Fruit fly (Drosophila melanogaster) whole organism, embryonic: ENCODE results near the gene me31B.
A peak's percentile ranks its signal among the peaks of the same experiment; 100 is the strongest.

ENCODE experiments used
- Abd-B ChIP-seq: fragments of 200-800 bp; sonication (Bioruptor generic); optimal IDR thresholded peaks from 2 replicates; lab custom pipeline; 2018; ENCODE audit warnings: missing biosample characterization, mild to moderate bottlenecking, missing genetic modification characterization, moderate library complexity
- BtbVII ChIP-seq: fragments of 200-800 bp; sonication (Bioruptor generic); optimal IDR thresholded peaks from 3 replicates; lab custom pipeline; 2017; ENCODE audit warnings: missing biosample characterization, mild to moderate bottlenecking, missing genetic modification characterization
- C15 ChIP-seq: fragments of 200-800 bp; sonication (Bioruptor generic); IDR thresholded peaks from 3 replicates; pipeline ENCODE4 v1.3.6; 2022; ENCODE audit warnings: missing biosample characterization, missing genetic modification characterization
- CG10462 ChIP-seq: fragments of 200-800 bp; sonication (Bioruptor generic); optimal IDR thresholded peaks from 2 replicates; lab custom pipeline; 2016; ENCODE audit warnings: missing biosample characterization, missing genetic modification characterization
- CG10654 ChIP-seq: fragments of 200-800 bp; sonication (Bioruptor generic); optimal IDR thresholded peaks from 2 replicates; lab custom pipeline; 2016; ENCODE audit warnings: missing biosample characterization, missing genetic modification characterization
- CG11398 ChIP-seq: fragments of 200-800 bp; sonication (Bioruptor generic); optimal IDR thresholded peaks from 2 replicates; lab custom pipeline; 2016; ENCODE audit warnings: missing biosample characterization, missing genetic modification characterization
- CG12071 ChIP-seq: fragments of 200-800 bp; sonication (Bioruptor generic); optimal IDR thresholded peaks from 3 replicates; lab custom pipeline; 2018; ENCODE audit warnings: missing biosample characterization, mild to moderate bottlenecking, missing genetic modification characterization
- CG12104 ChIP-seq: fragments of 200-800 bp; sonication (Bioruptor generic); optimal IDR thresholded peaks from 3 replicates; lab custom pipeline; 2016; ENCODE audit warnings: missing biosample characterization, missing genetic modification characterization
- CG1233 ChIP-seq: fragments of 200-800 bp; sonication (Bioruptor generic); optimal IDR thresholded peaks from 4 replicates; lab custom pipeline; 2018; ENCODE audit warnings: missing biosample characterization, mild to moderate bottlenecking, missing genetic modification characterization
- CG14050 ChIP-seq: fragments of 200-800 bp; sonication (Bioruptor generic); IDR thresholded peaks from 3 replicates; pipeline ENCODE4 v1.3.6; 2022; ENCODE audit warnings: missing biosample characterization, missing genetic modification characterization
- CG16815 ChIP-seq: fragments of 200-800 bp; sonication (Bioruptor generic); optimal IDR thresholded peaks from 3 replicates; lab custom pipeline; 2017; ENCODE audit warnings: missing biosample characterization, mild to moderate bottlenecking, missing genetic modification characterization
- CG18011 ChIP-seq: fragments of 200-800 bp; sonication (Bioruptor generic); optimal IDR thresholded peaks from 2 replicates; lab custom pipeline; 2017; ENCODE audit warnings: missing biosample characterization, missing genetic modification characterization, mild to moderate bottlenecking, moderate library complexity, missing genotype
- CG2116 ChIP-seq: fragments of 200-800 bp; sonication (Bioruptor generic); optimal IDR thresholded peaks from 3 replicates; lab custom pipeline; 2018; ENCODE audit warnings: missing biosample characterization, mild to moderate bottlenecking, missing genetic modification characterization
- CG31224 ChIP-seq: fragments of 200-800 bp; sonication (Bioruptor generic); IDR thresholded peaks from 2 replicates; pipeline ENCODE4 v1.3.6; 2022; ENCODE audit warnings: missing biosample characterization, missing genetic modification characterization
- CG34224 ChIP-seq: fragments of 200-800 bp; sonication (Bioruptor generic); IDR thresholded peaks from 3 replicates; pipeline ENCODE4 v1.3.6; 2022; ENCODE audit warnings: missing biosample characterization, missing genetic modification characterization; ENCODE audit not compliant: partially characterized antibody
- CG3726 ChIP-seq: fragments of 200-800 bp; sonication (Bioruptor generic); IDR thresholded peaks from 3 replicates; pipeline ENCODE4, ENCODE4 v1.3.6; 2022; ENCODE audit warnings: missing biosample characterization, missing genetic modification characterization
- CG3995 ChIP-seq: fragments of 200-800 bp; sonication (Bioruptor generic); optimal IDR thresholded peaks from 3 replicates; lab custom pipeline; 2016; ENCODE audit warnings: missing biosample characterization, missing genetic modification characterization
- CG42726 ChIP-seq: fragments of 200-800 bp; sonication (Bioruptor generic); IDR thresholded peaks from 2 replicates; pipeline ENCODE4 v1.3.6; 2022; ENCODE audit warnings: missing biosample characterization, missing genetic modification characterization; ENCODE audit not compliant: partially characterized antibody
- CG4424 ChIP-seq: fragments of 200-800 bp; sonication (Bioruptor generic); optimal IDR thresholded peaks from 3 replicates; lab custom pipeline; 2016; ENCODE audit warnings: missing biosample characterization, missing genetic modification characterization
- CG4617 ChIP-seq: fragments of 200-800 bp; sonication (Bioruptor generic); optimal IDR thresholded peaks from 3 replicates; lab custom pipeline; 2016; ENCODE audit warnings: missing biosample characterization, missing genetic modification characterization, borderline replicate concordance
- CG6813 ChIP-seq: fragments of 200-800 bp; sonication (Bioruptor generic); optimal IDR thresholded peaks from 2 replicates; lab custom pipeline; 2017; ENCODE audit warnings: missing biosample characterization, missing genetic modification characterization, mild to moderate bottlenecking, moderate library complexity, missing genetic modification reagents
- CG8924 ChIP-seq: fragments of 200-800 bp; optimal IDR thresholded peaks from 3 replicates; lab custom pipeline; 2019; ENCODE audit warnings: missing biosample characterization, mild to moderate bottlenecking, missing genetic modification characterization, moderate library complexity
- CG9817 ChIP-seq: fragments of 200-800 bp; sonication (Bioruptor generic); optimal IDR thresholded peaks from 2 replicates; lab custom pipeline; 2018; ENCODE audit warnings: missing biosample characterization, mild to moderate bottlenecking, missing genetic modification characterization, moderate library complexity
- CkIIα-i1 ChIP-seq: fragments of 200-800 bp; sonication (Bioruptor generic); IDR thresholded peaks from 2 replicates; pipeline ENCODE4 v1.3.6; 2022; ENCODE audit warnings: missing biosample characterization, missing genetic modification characterization
- CoRest ChIP-seq: fragments of 200-800 bp; sonication (Bioruptor generic); optimal IDR thresholded peaks from 3 replicates; lab custom pipeline; 2018; ENCODE audit warnings: missing biosample characterization, mild to moderate bottlenecking, missing genetic modification characterization, moderate library complexity
- Dip2 ChIP-seq: fragments of 200-800 bp; sonication (Bioruptor generic); IDR thresholded peaks from 2 replicates; pipeline ENCODE4 v1.3.6; 2022; ENCODE audit warnings: missing biosample characterization, missing genetic modification characterization
- Dp ChIP-seq: fragments of 200-800 bp; sonication (Bioruptor generic); optimal IDR thresholded peaks from 2 replicates; lab custom pipeline; 2018; ENCODE audit warnings: missing biosample characterization, mild to moderate bottlenecking, missing genetic modification characterization, moderate library complexity
- Hey ChIP-seq: fragments of 200-800 bp; sonication (Bioruptor generic); optimal IDR thresholded peaks from 3 replicates; lab custom pipeline; 2018; ENCODE audit warnings: missing biosample characterization, mild to moderate bottlenecking, missing genetic modification characterization
- Hr51 ChIP-seq, 2 experiments: fragments of 200-800 bp; sonication (Bioruptor generic); optimal IDR thresholded peaks; 2 replicates in 1 of 2; 3 replicates in 1 of 2; lab custom pipeline; 2016 to 2018; ENCODE audit warnings: missing biosample characterization in 2 of 2, missing genetic modification characterization in 2 of 2, mild to moderate bottlenecking in 1 of 2, moderate library complexity in 1 of 2
- Lpt ChIP-seq: fragments of >200 bp; optimal IDR thresholded peaks from 2 replicates; lab custom pipeline; 2018; ENCODE audit warnings: missing biosample characterization, missing genetic modification characterization
- MBD-R2 ChIP-seq: fragments of 200-800 bp; sonication (Bioruptor generic); IDR thresholded peaks from 2 replicates; pipeline ENCODE4 v1.3.6; 2022; ENCODE audit warnings: missing biosample characterization, missing genetic modification characterization
- MESR4 ChIP-seq: fragments of 200-800 bp; sonication (Bioruptor generic); optimal IDR thresholded peaks from 2 replicates; lab custom pipeline; 2018; ENCODE audit warnings: missing biosample characterization, mild to moderate bottlenecking, missing genetic modification characterization, moderate library complexity
- Med ChIP-seq: fragments of 200-800 bp; sonication (Bioruptor generic); peaks from one replicate; lab custom pipeline; 2016; ENCODE audit warnings: missing biosample characterization, missing genetic modification characterization, mild to moderate bottlenecking, inconsistent platforms, moderate library complexity
- Nf-YA ChIP-seq: fragments of 200-800 bp; sonication (Bioruptor generic); IDR thresholded peaks from 2 replicates; pipeline ENCODE4 v1.3.6; 2022; ENCODE audit warnings: missing biosample characterization, missing genetic modification characterization
- NfI ChIP-seq: fragments of 200-800 bp; sonication (Bioruptor generic); optimal IDR thresholded peaks from 3 replicates; lab custom pipeline; 2018; ENCODE audit warnings: missing biosample characterization, mild to moderate bottlenecking, missing genetic modification characterization, moderate library complexity
- Six4 ChIP-seq: fragments of 200-800 bp; sonication (Bioruptor generic); optimal IDR thresholded peaks from 2 replicates; lab custom pipeline; 2016; ENCODE audit warnings: missing biosample characterization, missing genetic modification characterization
- ap ChIP-seq: fragments of 200-800 bp; sonication (Bioruptor generic); IDR thresholded peaks from 2 replicates; pipeline ENCODE4 v1.3.6; 2022; ENCODE audit warnings: missing biosample characterization, missing genetic modification characterization
- bcd ChIP-seq: fragments of 200-800 bp; sonication (Bioruptor generic); optimal IDR thresholded peaks from 2 replicates; lab custom pipeline; 2017; ENCODE audit warnings: missing biosample characterization, mild to moderate bottlenecking, missing genetic modification characterization
- bigmax ChIP-seq: fragments of 200-800 bp; sonication (Bioruptor generic); optimal IDR thresholded peaks from 2 replicates; lab custom pipeline; 2018; ENCODE audit warnings: missing biosample characterization, mild to moderate bottlenecking, missing genetic modification characterization
- chn ChIP-seq: fragments of 200-800 bp; sonication (Bioruptor generic); optimal IDR thresholded peaks from 2 replicates; lab custom pipeline; 2016; ENCODE audit warnings: missing biosample characterization, missing genetic modification characterization
- dati ChIP-seq: fragments of 200-800 bp; sonication (Bioruptor generic); IDR thresholded peaks from 2 replicates; pipeline ENCODE4 v1.3.6; 2022; ENCODE audit warnings: missing biosample characterization, missing genetic modification characterization
- fd102C ChIP-seq: fragments of 200-800 bp; sonication (Bioruptor generic); optimal IDR thresholded peaks from 2 replicates; lab custom pipeline; 2018; ENCODE audit warnings: missing biosample characterization, mild to moderate bottlenecking, missing genetic modification characterization, moderate library complexity
- gfzf ChIP-seq: fragments of 200-800 bp; sonication (Bioruptor generic); optimal IDR thresholded peaks from 2 replicates; lab custom pipeline; 2016; ENCODE audit warnings: missing biosample characterization, mild to moderate bottlenecking, missing genetic modification characterization, moderate library complexity
- hb ChIP-seq: fragments of 200-800 bp; sonication (Bioruptor generic); IDR thresholded peaks from 3 replicates; pipeline ENCODE4 v1.3.6; 2022; ENCODE audit warnings: missing biosample characterization, missing genetic modification characterization; ENCODE audit not compliant: partially characterized antibody
- lilli ChIP-seq: fragments of 200-800 bp; sonication (Bioruptor generic); optimal IDR thresholded peaks from 3 replicates; lab custom pipeline; 2016; ENCODE audit warnings: missing biosample characterization, missing genetic modification characterization
- nom ChIP-seq: fragments of 200-800 bp; sonication (Bioruptor generic); optimal IDR thresholded peaks from 2 replicates; lab custom pipeline; 2017; ENCODE audit warnings: missing biosample characterization, missing genetic modification characterization, mild to moderate bottlenecking, moderate library complexity, missing genetic modification reagents
- oc ChIP-seq: fragments of 200-800 bp; sonication (Bioruptor generic); optimal IDR thresholded peaks from 2 replicates; lab custom pipeline; 2018; ENCODE audit warnings: missing biosample characterization, mild to moderate bottlenecking, missing genetic modification characterization, moderate library complexity
- sd ChIP-seq: fragments of 200-800 bp; sonication (Bioruptor generic); optimal IDR thresholded peaks from 3 replicates; lab custom pipeline; 2018; ENCODE audit warnings: missing biosample characterization, mild to moderate bottlenecking, missing genetic modification characterization, moderate library complexity
- sens-2 ChIP-seq: fragments of 200-800 bp; sonication (Bioruptor generic); IDR thresholded peaks from 2 replicates; pipeline ENCODE4 v1.3.6; 2022; ENCODE audit warnings: missing biosample characterization, missing genetic modification characterization
- ssp ChIP-seq: fragments of 200-800 bp; sonication (Bioruptor generic); IDR thresholded peaks from 2 replicates; pipeline ENCODE4 v1.3.6; 2022; ENCODE audit warnings: missing biosample characterization, missing genetic modification characterization
- vfl ChIP-seq: fragments of 200-800 bp; sonication (Bioruptor generic); optimal IDR thresholded peaks from 2 replicates; lab custom pipeline; 2016; ENCODE audit warnings: missing biosample characterization, missing genetic modification characterization
- vnd ChIP-seq: fragments of 200-800 bp; sonication (Bioruptor generic); IDR thresholded peaks from 3 replicates; pipeline ENCODE4 v1.3.6; 2022; ENCODE audit warnings: missing biosample characterization, missing genetic modification characterization; ENCODE audit not compliant: partially characterized antibody

Gene me31B

DNA sequence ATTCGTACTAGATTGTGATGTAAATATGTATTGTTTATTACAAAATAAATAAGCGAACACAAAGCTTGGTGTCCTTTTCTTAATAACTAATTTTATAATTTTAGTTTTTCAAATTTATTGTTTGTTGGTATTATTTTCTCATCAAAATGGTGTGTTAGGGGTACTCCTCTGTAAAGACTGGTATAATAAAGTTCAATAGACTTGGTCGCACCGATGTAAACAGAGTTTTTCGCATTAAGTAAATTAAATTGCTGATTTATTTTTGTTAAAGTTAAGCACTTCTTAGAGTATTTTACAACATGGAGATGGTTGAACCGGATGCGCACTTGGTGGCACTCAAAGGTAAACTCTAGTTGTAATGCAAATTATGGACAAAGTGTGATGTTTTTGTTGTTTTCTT, 27.4 kb downstream of the me31B start, which contains the start of gene CG4953 (continued):
- TF ChIP-seq bcd (GFP tag; lab: Kevin White, UChicago) (no peak), CG3995 (no peak), CG10654 (GFP tag; lab: Kevin White, UChicago) (no peak), dati (GFP tag; lab: Robert Waterston, UW) (no peak), ap (no peak), Lpt (GFP tag; lab: Kevin White, UChicago) (no peak), MBD-R2 (GFP tag; lab: Robert Waterston, UW) (peak; percentile 66), CG11398 (no peak), CG12071 (GFP tag; lab: Kevin White, UChicago) (no peak), CG18011 (GFP tag; lab: Kevin White, UChicago) (no peak), Med (GFP tag; lab: Kevin White, UChicago) (no peak), NfI (no peak), ssp (no peak), vfl (GFP tag; lab: Kevin White, UChicago) (no peak), nom (GFP tag; lab: Kevin White, UChicago) (no peak), CG10462 (GFP tag; lab: Kevin White, UChicago) (no peak), CG4617 (GFP tag; lab: Kevin White, UChicago) (peak; percentile 25), Hr51 (GFP tag; optimal IDR thresholded peaks at IDR 0.05; lab: Kevin White, UChicago) (no peak), MESR4 (GFP tag; lab: Kevin White, UChicago) (peak; percentile 33), gfzf (peak; percentile 67), hb (no peak), CG14050 (no peak), CG1233 (GFP tag; lab: Kevin White, UChicago) (no peak), Dip2 (GFP tag; lab: Robert Waterston, UW) (no peak), Dp (GFP tag; lab: Kevin White, UChicago) (peak; percentile 14), CG4424 (GFP tag; lab: Kevin White, UChicago) (no peak), vnd (GFP tag; lab: Robert Waterston, UW) (no peak)

dm6 chr2L:10268688-10269087, 29.5 kb downstream of the me31B start, which contains the start of gene CG4957:
Gene CG4957, plus strand, starts transcription at chr2L:10268872.
- no peak for TF ChIP-seq lilli (GFP tag; lab: Kevin White, UChicago)
- TF ChIP-seq CG42726 (GFP tag; lab: Robert Waterston, UW) = no peak
- no peak for TF ChIP-seq oc
- no peak for TF ChIP-seq sens-2 (GFP tag; lab: Robert Waterston, UW)
- no peak for TF ChIP-seq BtbVII
- no peak for TF ChIP-seq CG6813 (GFP tag; lab: Kevin White, UChicago)
- TF ChIP-seq C15 (GFP tag; lab: Robert Waterston, UW) = no peak
- peak; percentile 79 for TF ChIP-seq sd
- no peak for TF ChIP-seq chn (GFP tag; lab: Kevin White, UChicago)
- 0 out of 3 replicates have a peak, but pooled peaks have one; percentile 14 for TF ChIP-seq CG34224 (GFP tag; lab: Robert Waterston, UW)
- no peak for TF ChIP-seq Six4 (GFP tag; lab: Kevin White, UChicago)
- no peak for TF ChIP-seq Hey (tag; lab: Kevin White, UChicago)
- no peak for TF ChIP-seq CoRest
- no peak for TF ChIP-seq CkIIα-i1
- no peak for TF ChIP-seq CG2116
- no peak for TF ChIP-seq Nf-YA (GFP tag; lab: Robert Waterston, UW)
- no peak for TF ChIP-seq CG8924 (tag; lab: Kevin White, UChicago)
- TF ChIP-seq CG3726 = no peak
- no peak for TF ChIP-seq bigmax
- TF ChIP-seq fd102C (GFP tag; lab: Kevin White, UChicago) = no peak
- TF ChIP-seq Abd-B = no peak
- TF ChIP-seq CG16815 (GFP tag; lab: Kevin White, UChicago) = no peak
- no peak for TF ChIP-seq CG12104
- TF ChIP-seq CG9817 = no peak
- TF ChIP-seq CG31224 (GFP tag; lab: Robert Waterston, UW) = no peak
